Fruit fly (Drosophila melanogaster): ENCODE measurements around the gene Ns1.

Ns1 gene

dm6 chr3R:17072526-17073114, at the start of gene Ns1, which contains the start of gene mRpS11:
Ns1 (minus strand) TSS chr3R:17072675.
mRpS11 (plus strand) TSS chr3R:17072732.
- TF ChIP-seq ey (GFP tag; optimal IDR thresholded peaks at IDR 0.05): peak; percentile 8
- TF ChIP-seq Mio (GFP tag; optimal IDR thresholded peaks at IDR 0.05): no peak
- no peak for TF ChIP-seq sage (GFP tag; optimal IDR thresholded peaks at IDR 0.05)
- peak; percentile 64 for TF ChIP-seq Hnf4 (GFP tag; optimal IDR thresholded peaks at IDR 0.05)
- TF ChIP-seq jim (GFP tag; optimal IDR thresholded peaks at IDR 0.05): no peak
- TF ChIP-seq Hr83 (GFP tag; optimal IDR thresholded peaks at IDR 0.05; ENCODE audit: poor library complexity, severe bottlenecking): peak; percentile 5
- no peak for TF ChIP-seq br (GFP tag; optimal IDR thresholded peaks at IDR 0.05)
- peak; percentile 24 for TF ChIP-seq sv (GFP tag; optimal IDR thresholded peaks at IDR 0.05)
- TF ChIP-seq rgr (GFP tag; optimal IDR thresholded peaks at IDR 0.05): peak; percentile 71
- TF ChIP-seq fru (GFP tag; optimal IDR thresholded peaks at IDR 0.05): peak; percentile 38
- peak; percentile 29 for TF ChIP-seq HLH106 (tag; optimal IDR thresholded peaks at IDR 0.05)
- no peak for TF ChIP-seq Rel (GFP tag; optimal IDR thresholded peaks at IDR 0.05)
- TF ChIP-seq Rel (tag; optimal IDR thresholded peaks at IDR 0.05): peak; percentile 47
- TF ChIP-seq h (GFP tag; optimal IDR thresholded peaks at IDR 0.05): peak; percentile 49
- TF ChIP-seq Sp1 (GFP tag; optimal IDR thresholded peaks at IDR 0.05): peak; percentile 13
- TF ChIP-seq Myc (optimal IDR thresholded peaks at IDR 0.05): peak; percentile 57
- TF ChIP-seq foxo (GFP tag; optimal IDR thresholded peaks at IDR 0.05): peak in 1 of 2 experiments; percentile 60

dm6 chr3R:17121277-17121676, 48.8 kb upstream of the Ns1 start, which contains the start of gene CG42779:
CG42779 (plus strand) TSS chr3R:17121577.
- no peak for TF ChIP-seq Vsx2 (GFP tag; optimal IDR thresholded peaks at IDR 0.05; ENCODE audit: partially characterized antibody)
- no peak for TF ChIP-seq dl (GFP tag; optimal IDR thresholded peaks at IDR 0.05; ENCODE audit: insufficient read depth in 1 of 2, partially characterized antibody in 2 of 2)
- no peak for TF ChIP-seq ey (GFP tag; optimal IDR thresholded peaks at IDR 0.05)
- no peak for TF ChIP-seq rgr (GFP tag; optimal IDR thresholded peaks at IDR 0.05)
- no peak for TF ChIP-seq sage (GFP tag; optimal IDR thresholded peaks at IDR 0.05)
- no peak for TF ChIP-seq CG9705 (GFP tag; optimal IDR thresholded peaks at IDR 0.05)

- TF ChIP-seq Vsx2 (GFP tag; optimal IDR thresholded peaks at IDR 0.05; ENCODE audit: partially characterized antibody) (no peak), jim (GFP tag; optimal IDR thresholded peaks at IDR 0.05) (no peak), HLH106 (tag; optimal IDR thresholded peaks at IDR 0.05) (no peak), psq (GFP tag; optimal IDR thresholded peaks at IDR 0.05) (no peak), Myc (optimal IDR thresholded peaks at IDR 0.05) (no peak), CrebA (GFP tag; optimal IDR thresholded peaks at IDR 0.05; ENCODE audit: borderline replicate concordance) (no peak)
Observed at dm6 chr3R:17120165-17120564, 47.7 kb upstream of the Ns1 start, which contains the start of gene CG34278. CG34278 (plus strand) TSS chr3R:17120465.

DNA sequence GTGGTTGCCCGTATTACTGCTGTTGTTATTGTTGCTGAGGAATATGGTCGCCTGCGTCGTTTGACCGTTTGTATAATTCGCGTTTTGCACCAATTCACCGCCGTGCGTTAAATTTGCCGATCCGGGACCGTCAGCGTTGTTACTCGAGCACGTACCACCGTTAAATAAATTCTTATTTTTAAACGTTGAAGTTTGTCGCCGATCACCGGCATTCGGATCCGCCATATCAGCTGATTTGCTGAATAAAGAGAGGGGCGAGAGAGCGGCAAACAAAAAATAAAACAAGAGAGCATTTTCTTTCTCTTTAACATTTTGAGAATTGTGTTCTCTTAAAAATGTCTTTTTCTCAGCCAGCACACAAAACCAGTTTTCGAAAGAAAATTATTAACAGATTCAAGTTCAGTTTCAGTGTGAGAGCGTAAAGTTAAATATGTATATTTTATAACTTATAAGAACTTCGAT, 46.5 kb upstream of the Ns1 start:
- TF ChIP-seq woc (GFP tag; optimal IDR thresholded peaks at IDR 0.05) (no peak), usp (GFP tag; optimal IDR thresholded peaks at IDR 0.05) (no peak), Myc (optimal IDR thresholded peaks at IDR 0.05) (no peak), dsf (GFP tag; optimal IDR thresholded peaks at IDR 0.05; ENCODE audit: borderline replicate concordance) (no peak), Sp1 (GFP tag; optimal IDR thresholded peaks at IDR 0.05) (peak; percentile 39), lola (GFP tag; optimal IDR thresholded peaks at IDR 0.05) (peak; percentile 45), CG9705 (GFP tag; optimal IDR thresholded peaks at IDR 0.05) (no peak), dl (GFP tag; optimal IDR thresholded peaks at IDR 0.05; ENCODE audit: insufficient read depth in 1 of 2, partially characterized antibody in 2 of 2) (peak; percentile 29 to 60), Dif (GFP tag; optimal IDR thresholded peaks at IDR 0.05; ENCODE audit: partially characterized antibody) (peak; percentile 59), CrebA (GFP tag; optimal IDR thresholded peaks at IDR 0.05; ENCODE audit: borderline replicate concordance) (peak; percentile 74), OdsH (GFP tag; optimal IDR thresholded peaks at IDR 0.05) (no peak), Rel (GFP tag; optimal IDR thresholded peaks at IDR 0.05) (no peak), Rel (tag; optimal IDR thresholded peaks at IDR 0.05) (peak; percentile 22), dmrt93B (GFP tag; optimal IDR thresholded peaks at IDR 0.05) (no peak), foxo (GFP tag; optimal IDR thresholded peaks at IDR 0.05) (peak in 1 of 2 experiments; percentile 32), CG32264 (GFP tag; optimal IDR thresholded peaks at IDR 0.05) (peak; percentile 15), brk (GFP tag; optimal IDR thresholded peaks at IDR 0.05) (peak; percentile 38), Hr83 (GFP tag; optimal IDR thresholded peaks at IDR 0.05; ENCODE audit: poor library complexity, severe bottlenecking) (peak; percentile 45), br (GFP tag; optimal IDR thresholded peaks at IDR 0.05) (peak; percentile 12), sage (GFP tag; optimal IDR thresholded peaks at IDR 0.05) (peak; percentile 73)
